Worm (Caenorhabditis elegans) whole organism, L1 larva: ENCODE results near the gene mrpl-2.

Experiments
- aly-2 ChIP-seq: fragments of 150-350 bp; optimal IDR thresholded peaks from 2 replicates; lab custom pipeline; 2014; ENCODE audit warnings: missing biosample characterization, missing genetic modification characterization
- ama-1 ChIP-seq: fragments of 150-350 bp; optimal IDR thresholded peaks from 2 replicates; lab custom pipeline; 2014
- elt-3 ChIP-seq, 6 experiments: fragments of 150-350 bp in 1 of 6; sonication (generic microtip); optimal IDR thresholded peaks; 2 replicates each; lab custom pipeline; 2017 to 2018; ENCODE audit warnings: missing biosample characterization in 6 of 6, missing genetic modification characterization in 6 of 6, inconsistent platforms in 1 of 6
- fos-1 ChIP-seq: fragments of 150-350 bp; optimal IDR thresholded peaks from 2 replicates; lab custom pipeline; 2014; ENCODE audit warnings: missing biosample characterization, missing genetic modification characterization
- hlh-4 ChIP-seq: sonication (generic microtip); optimal IDR thresholded peaks from 2 replicates; lab custom pipeline; 2016; ENCODE audit warnings: mild to moderate bottlenecking, missing genetic modification characterization, missing compliant biosample characterization
- lin-13 ChIP-seq: fragments of 150-350 bp; optimal IDR thresholded peaks from 2 replicates; lab custom pipeline; 2014; ENCODE audit warnings: missing biosample characterization, missing genetic modification reagents, missing genetic modification characterization
- nhr-11 ChIP-seq: fragments of 150-350 bp; optimal IDR thresholded peaks from 2 replicates; lab custom pipeline; 2014; ENCODE audit warnings: missing biosample characterization, missing genetic modification characterization
- nhr-12 ChIP-seq: sonication (generic microtip); optimal IDR thresholded peaks from 2 replicates; lab custom pipeline; 2017; ENCODE audit warnings: missing biosample characterization, missing genetic modification characterization
- nhr-76 ChIP-seq: sonication (generic microtip); optimal IDR thresholded peaks from 2 replicates; lab custom pipeline; 2017; ENCODE audit warnings: missing biosample characterization, missing genetic modification characterization
- pqm-1 ChIP-seq: sonication (generic microtip); optimal IDR thresholded peaks from 3 replicates; lab custom pipeline; 2017; ENCODE audit warnings: missing biosample characterization, missing genetic modification characterization
- skn-1 ChIP-seq: fragments of 150-350 bp; optimal IDR thresholded peaks from 2 replicates; lab custom pipeline; 2014; ENCODE audit warnings: missing biosample characterization, missing genetic modification characterization
- snpc-4 ChIP-seq: fragments of 150-350 bp; optimal IDR thresholded peaks from 2 replicates; lab custom pipeline; 2014; ENCODE audit warnings: missing biosample characterization, missing genetic modification characterization
- tbx-2 ChIP-seq: sonication (generic microtip); optimal IDR thresholded peaks from 2 replicates; lab custom pipeline; 2016; ENCODE audit warnings: missing genetic modification characterization, missing compliant biosample characterization
- unc-62 ChIP-seq: fragments of 150-350 bp; optimal IDR thresholded peaks from 2 replicates; lab custom pipeline; 2014; ENCODE audit warnings: missing biosample characterization, missing genetic modification reagents, missing genetic modification characterization

DNA sequence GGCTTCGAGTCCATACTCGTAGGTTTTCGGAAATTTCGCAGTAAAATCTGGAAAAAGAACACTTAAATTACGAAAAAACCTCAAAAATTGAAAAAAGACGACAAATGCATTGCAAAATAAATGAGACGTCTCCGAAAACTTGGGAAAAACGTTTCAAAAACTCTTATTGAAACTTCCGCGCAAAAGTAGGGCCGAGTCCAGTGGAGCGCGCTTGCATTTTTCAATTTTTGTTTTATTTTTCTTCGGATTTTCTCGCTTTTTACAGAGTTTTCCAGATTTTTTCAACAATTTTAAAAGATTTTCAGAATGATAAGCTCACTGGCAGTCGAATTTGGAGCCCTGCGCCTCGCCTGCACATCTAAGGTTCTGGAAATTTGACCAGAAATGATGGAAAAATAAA, at the start of gene mrpl-2:
- TF ChIP-seq nhr-12 (no peak), nhr-11 (tag; lab: Kevin White, UChicago) (no peak), elt-3 (tag; optimal IDR thresholded peaks at IDR 0.05; lab: Kevin White, UChicago) (no peak), snpc-4 (tag; lab: Kevin White, UChicago) (no peak), aly-2 (tag; lab: Kevin White, UChicago) (no peak), fos-1 (tag; lab: Kevin White, UChicago) (no peak), skn-1 (peak; percentile 40), lin-13 (no peak), nhr-76 (tag; lab: Kevin White, UChicago) (no peak), tbx-2 (tag; lab: Kevin White, UChicago) (no peak), pqm-1 (tag; lab: Kevin White, UChicago) (no peak), unc-62 (GFP tag; lab: Kevin White, UChicago) (no peak), hlh-4 (tag; lab: Kevin White, UChicago) (no peak), ama-1 (no peak)
